Worm (Caenorhabditis elegans) whole organism, young adult: Measurements from ENCODE around the gene F33H12.7.
"Not testable (repeated sequence)": the region's sequence is repeated elsewhere in the genome, so short reads cannot be mapped to it uniquely, and the experiment has no call there.

ENCODE experiments used
- B0336.3 ChIP-seq: fragments of 200-800 bp; sonication (Bioruptor generic); IDR thresholded peaks from 2 replicates; pipeline ENCODE4 v1.3.6; 2022; ENCODE audit warnings: missing genetic modification characterization, missing compliant biosample characterization
- C17E4.6 ChIP-seq: fragments of 200-800 bp; sonication (Bioruptor generic); IDR thresholded peaks from 2 replicates; pipeline ENCODE4 v1.3.6; 2022; ENCODE audit warnings: missing genetic modification reagents, missing genetic modification characterization, missing compliant biosample characterization
- F33H1.4 ChIP-seq: fragments of 200-800 bp; sonication (Bioruptor generic); IDR thresholded peaks from 2 replicates; pipeline ENCODE4 v1.3.6; 2022; ENCODE audit warnings: missing genetic modification reagents, missing genetic modification characterization, missing compliant biosample characterization
- F55B11.4 ChIP-seq: sonication (generic microtip); optimal IDR thresholded peaks from 2 replicates; lab custom pipeline; 2016; ENCODE audit warnings: missing compliant biosample characterization, missing genetic modification characterization, borderline replicate concordance; ENCODE audit not compliant: insufficient read depth
- Y53F4B.3 ChIP-seq: fragments of 200-800 bp; sonication (Bioruptor generic); IDR thresholded peaks from 2 replicates; pipeline ENCODE4 v1.3.6; 2022; ENCODE audit warnings: missing genetic modification reagents, missing genetic modification characterization, missing compliant biosample characterization
- Y79H2A.3 ChIP-seq: fragments of 200-800 bp; sonication (Bioruptor generic); conservative IDR thresholded peaks from 2 replicates; pipeline ENCODE4 v1.3.6; 2022; ENCODE audit warnings: missing genetic modification reagents, missing genetic modification characterization, missing compliant biosample characterization
- ama-1 ChIP-seq, 3 experiments: fragments of 150-350 bp in 1 of 3; sonication (generic microtip) in 2 of 3; optimal IDR thresholded peaks; 2 replicates each; lab custom pipeline; 2014 to 2018; ENCODE audit warnings: missing biosample characterization in 2 of 3, missing genetic modification characterization in 2 of 3, missing genetic modification reagents in 2 of 3
- atf-7 ChIP-seq: sonication (generic microtip); optimal IDR thresholded peaks from 2 replicates; lab custom pipeline; 2017; ENCODE audit warnings: mild to moderate bottlenecking, missing genetic modification characterization, missing compliant biosample characterization
- cebp-1 ChIP-seq, 2 experiments: fragments of 200-800 bp in 1 of 2; sonication (Bioruptor generic) in 1 of 2; sonication (generic microtip) in 1 of 2; IDR thresholded peaks in 1 of 2; optimal IDR thresholded peaks in 1 of 2; 2 replicates each; pipeline versions ENCODE4 v1.3.6 to Lab custom; 2017 to 2022; ENCODE audit warnings: missing compliant biosample characterization in 2 of 2, missing genetic modification characterization in 2 of 2, mild to moderate bottlenecking in 1 of 2, missing genetic modification reagents in 1 of 2, moderate library complexity in 1 of 2
- cebp-2 ChIP-seq: fragments of 200-800 bp; sonication (Bioruptor generic); IDR thresholded peaks from 2 replicates; pipeline ENCODE4 v1.3.6; 2022; ENCODE audit warnings: missing genetic modification characterization, missing compliant biosample characterization
- ceh-100 ChIP-seq: fragments of 200-800 bp; sonication (Bioruptor generic); IDR thresholded peaks from 2 replicates; pipeline ENCODE4 v1.3.6; 2022; ENCODE audit warnings: missing genetic modification reagents, missing genetic modification characterization, missing compliant biosample characterization
- die-1 ChIP-seq: sonication (generic microtip); optimal IDR thresholded peaks from 2 replicates; lab custom pipeline; 2016; ENCODE audit warnings: missing genotype, mild to moderate bottlenecking, missing genetic modification characterization, missing compliant biosample characterization
- dox-1 ChIP-seq: fragments of 200-800 bp; sonication (Bioruptor generic); IDR thresholded peaks from 2 replicates; pipeline ENCODE4 v1.3.6; 2022; ENCODE audit warnings: missing genetic modification reagents, missing genetic modification characterization, missing compliant biosample characterization
- ets-4 ChIP-seq: fragments of 200-800 bp; sonication (Bioruptor generic); optimal IDR thresholded peaks from 2 replicates; lab custom pipeline; 2018; ENCODE audit warnings: mild to moderate bottlenecking, missing genetic modification characterization, missing compliant biosample characterization
- him-1 ChIP-seq: sonication (generic microtip); optimal IDR thresholded peaks from 2 replicates; lab custom pipeline; 2016; ENCODE audit warnings: missing genotype, missing genetic modification reagents, missing genetic modification characterization, missing compliant biosample characterization
- lin-35 ChIP-seq, 3 experiments: fragments of 150-350 bp in 2 of 3; sonication (generic microtip) in 1 of 3; optimal IDR thresholded peaks; 2 replicates each; lab custom pipeline; 2014 to 2018; ENCODE audit warnings: missing biosample characterization in 3 of 3, missing genetic modification characterization in 3 of 3, missing genetic modification reagents in 3 of 3
- lin-40 ChIP-seq: sonication (generic microtip); optimal IDR thresholded peaks from 2 replicates; lab custom pipeline; 2016; ENCODE audit warnings: missing genetic modification characterization, mild to moderate bottlenecking, missing compliant biosample characterization, missing genotype, missing genetic modification reagents
- lsy-27 ChIP-seq: sonication (generic microtip); optimal IDR thresholded peaks from 2 replicates; lab custom pipeline; 2017; ENCODE audit warnings: missing genetic modification characterization, mild to moderate bottlenecking, missing compliant biosample characterization, antibody characterized with exemption, missing genotype, borderline replicate concordance; ENCODE audit not compliant: insufficient read depth
- mxl-1 ChIP-seq: sonication (generic microtip); optimal IDR thresholded peaks from 2 replicates; lab custom pipeline; 2016; ENCODE audit warnings: missing genetic modification characterization, missing compliant biosample characterization
- nfya-1 ChIP-seq: sonication (generic microtip); optimal IDR thresholded peaks from 2 replicates; lab custom pipeline; 2017; ENCODE audit warnings: antibody characterized with exemption, missing compliant biosample characterization, missing genetic modification characterization, borderline replicate concordance; ENCODE audit not compliant: insufficient read depth
- nhr-80 ChIP-seq: sonication (generic microtip); optimal IDR thresholded peaks from 2 replicates; lab custom pipeline; 2016; ENCODE audit warnings: missing genetic modification characterization, missing compliant biosample characterization
- pbrm-1 ChIP-seq: fragments of 200-800 bp; sonication (Bioruptor generic); IDR thresholded peaks from 2 replicates; pipeline ENCODE4 v1.3.6; 2022; ENCODE audit warnings: missing genetic modification reagents, missing genetic modification characterization, missing compliant biosample characterization
- rec-8 ChIP-seq, 2 experiments: sonication (generic microtip); optimal IDR thresholded peaks; 2 replicates each; lab custom pipeline; 2016; ENCODE audit warnings: mild to moderate bottlenecking in 2 of 2, missing genetic modification characterization in 2 of 2, missing genetic modification reagents in 2 of 2, missing genotype in 2 of 2, missing biosample characterization in 1 of 2, missing compliant biosample characterization in 1 of 2, moderate library complexity in 1 of 2
- unc-130 ChIP-seq: sonication (generic microtip); optimal IDR thresholded peaks from 2 replicates; lab custom pipeline; 2016; ENCODE audit warnings: missing genetic modification reagents, missing genetic modification characterization, missing compliant biosample characterization
- zfh-2 ChIP-seq: fragments of 200-800 bp; sonication (Bioruptor generic); conservative IDR thresholded peaks from 2 replicates; pipeline ENCODE4 v1.3.6; 2022; ENCODE audit warnings: missing genetic modification reagents, missing genetic modification characterization, missing compliant biosample characterization
- ztf-18 ChIP-seq: sonication (generic microtip); optimal IDR thresholded peaks from 2 replicates; lab custom pipeline; 2016; ENCODE audit warnings: missing genotype, mild to moderate bottlenecking, missing genetic modification characterization, missing compliant biosample characterization
- ztf-25 ChIP-seq: fragments of 200-800 bp; sonication (Bioruptor generic); IDR thresholded peaks from 2 replicates; pipeline ENCODE4 v1.3.6; 2022; ENCODE audit warnings: missing genetic modification reagents, missing genetic modification characterization, missing compliant biosample characterization
- ztf-28 ChIP-seq: fragments of 200-800 bp; sonication (Bioruptor generic); IDR thresholded peaks from 2 replicates; pipeline ENCODE4 v1.3.6; 2022; ENCODE audit warnings: missing genetic modification reagents, missing genetic modification characterization, missing compliant biosample characterization
- ztf-6 ChIP-seq: fragments of 200-800 bp; sonication (Bioruptor generic); IDR thresholded peaks from 2 replicates; pipeline ENCODE4 v1.3.6; 2022; ENCODE audit warnings: missing genetic modification reagents, missing genetic modification characterization, missing compliant biosample characterization

F33H12.7 gene

DNA sequence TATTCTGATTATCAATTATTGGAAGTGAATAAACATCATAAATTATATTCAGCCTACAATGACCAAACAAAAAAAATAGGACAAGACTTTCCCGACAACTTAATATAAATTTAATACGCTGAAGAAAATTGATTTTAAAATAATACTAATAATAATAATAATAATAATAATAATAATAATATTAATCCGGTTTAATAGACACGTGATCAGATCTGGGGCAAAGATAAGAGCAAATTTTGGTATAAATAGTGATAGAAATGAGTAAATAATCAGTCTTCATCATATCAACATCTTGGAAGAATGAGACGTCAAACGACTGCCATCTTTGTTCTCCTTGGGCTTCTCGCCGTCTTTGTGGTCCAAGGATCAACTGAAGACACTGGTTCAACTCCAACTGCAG lies 32.4 kb upstream of the F33H12.7 start, which contains the start of gene msrp-6:
Gene msrp-6, plus strand, starts transcription at position 301 of the 400 bp plus-strand sequence.
- TF ChIP-seq lin-40 (tag; lab: Kevin White, UChicago); F33H1.4 (GFP tag; lab: Robert Waterston, UW); rec-8 (tag; optimal IDR thresholded peaks at IDR 0.05; lab: Kevin White, UChicago): not testable (repeated sequence)
- TF ChIP-seq, all 124 proteins: peak for 0; not testable (repeated sequence) for 124

ce11 chrII:2616634-2617033 lies 29.9 kb upstream of the F33H12.7 start, which contains the start of gene msrp-5:
msrp-5 (plus strand) TSS chrII:2616934.
- not testable (repeated sequence) for TF ChIP-seq ceh-100; die-1 (tag; lab: Kevin White, UChicago); cebp-2 (GFP tag; lab: Robert Waterston, UW)

DNA sequence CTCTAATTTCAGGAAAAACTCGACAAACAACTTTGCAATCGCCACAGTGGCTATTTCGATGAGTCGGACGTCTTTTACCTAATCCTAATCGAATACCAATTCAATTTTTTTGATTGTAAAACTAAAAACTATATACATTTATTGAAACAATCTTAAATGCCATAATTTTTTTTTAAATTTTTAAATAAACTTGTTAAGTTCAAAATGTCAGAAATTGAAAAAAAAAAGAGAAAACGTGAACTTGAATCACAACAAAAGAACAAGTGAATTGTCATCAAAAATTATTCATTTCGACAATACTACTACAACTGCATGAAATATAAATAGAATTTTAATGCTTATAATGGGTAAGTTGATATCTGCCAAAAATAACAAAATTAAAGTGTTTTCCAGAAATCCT lies 25.6 kb upstream of the F33H12.7 start, which contains the start of gene D2062.13:
Gene D2062.13, plus strand, starts transcription at position 301 of the 400 bp plus-strand sequence.
- not testable (repeated sequence) for TF ChIP-seq lin-35 (GFP tag; optimal IDR thresholded peaks at IDR 0.05; lab: Kevin White, UChicago); mxl-1; him-1 (tag; lab: Kevin White, UChicago)

ce11 chrII:2611009-2611408 lies 24.3 kb upstream of the F33H12.7 start:
- TF ChIP-seq ztf-6: no peak
- no peak for TF ChIP-seq C17E4.6 (GFP tag; lab: Robert Waterston, UW)
- no peak for TF ChIP-seq Y79H2A.3 (GFP tag; lab: Robert Waterston, UW)
- no peak for TF ChIP-seq F55B11.4
- no peak for TF ChIP-seq Y53F4B.3 (GFP tag; lab: Robert Waterston, UW)
- TF ChIP-seq ztf-28 (GFP tag; lab: Robert Waterston, UW): 0 out of 2 replicates have a peak, but pooled peaks have one; percentile 9

DNA sequence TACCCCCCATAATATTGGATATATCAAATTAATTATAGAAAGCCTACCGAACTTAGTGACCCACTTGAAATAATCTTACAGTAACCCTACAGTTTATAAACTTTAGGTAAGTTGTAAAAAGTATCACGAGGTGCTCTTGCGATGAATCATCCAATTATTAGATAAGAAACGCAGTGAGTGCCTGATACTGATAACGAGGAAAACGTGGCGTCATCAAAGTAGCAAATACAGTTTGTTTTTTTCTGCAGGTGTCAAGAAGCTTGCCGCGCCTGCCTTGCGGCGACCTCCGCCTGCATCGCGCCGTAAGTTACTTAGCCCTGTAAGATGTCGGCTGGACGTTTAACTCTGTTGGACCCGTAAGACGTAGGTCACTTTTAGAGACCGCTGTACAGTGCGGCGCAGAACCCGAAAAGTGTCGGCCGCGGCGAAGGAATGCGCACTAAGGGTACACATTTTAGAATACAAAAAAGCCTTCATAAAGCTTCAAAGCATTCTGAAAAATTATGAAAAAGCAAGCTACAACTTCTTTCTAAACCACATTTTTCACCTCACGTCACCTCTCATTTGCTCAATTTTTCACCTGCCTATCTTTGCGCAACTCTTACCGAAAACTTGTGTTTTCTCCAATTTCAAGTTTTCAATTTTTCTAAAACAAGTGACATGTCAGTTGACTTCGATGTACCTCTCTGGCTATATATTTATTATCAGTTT lies 23.6 kb upstream of the F33H12.7 start, which contains the start of gene sri-38:
Gene sri-38, plus strand, starts transcription at position 661 of the 711 bp plus-strand sequence.
- TF ChIP-seq die-1 (tag; lab: Kevin White, UChicago) (no peak), cebp-1 (GFP tag; IDR thresholded peaks at IDR 0.05; lab: Robert Waterston, UW) (no peak), cebp-1 (tag; optimal IDR thresholded peaks at IDR 0.05; lab: Kevin White, UChicago) (no peak), F33H1.4 (GFP tag; lab: Robert Waterston, UW) (no peak), atf-7 (tag; lab: Kevin White, UChicago) (peak; percentile 56), nhr-80 (tag; lab: Kevin White, UChicago) (peak; percentile 67), zfh-2 (GFP tag; lab: Robert Waterston, UW) (0 out of 2 replicates have a peak, but pooled peaks have one; percentile 54), unc-130 (GFP tag; lab: Kevin White, UChicago) (no peak), ztf-25 (GFP tag; lab: Robert Waterston, UW) (no peak), ama-1 (optimal IDR thresholded peaks at IDR 0.05; lab: Kevin White, UChicago) (no peak), ama-1 (GFP tag; optimal IDR thresholded peaks at IDR 0.05; lab: Kevin White, UChicago) (no peak), pbrm-1 (GFP tag; lab: Robert Waterston, UW) (no peak), ztf-18 (tag; lab: Kevin White, UChicago) (no peak), nfya-1 (tag; lab: Kevin White, UChicago) (no peak), ets-4 (GFP tag; lab: Kevin White, UChicago) (no peak), dox-1 (GFP tag; lab: Robert Waterston, UW) (peak; percentile 63; the same call in 1 of the 2 replicates), B0336.3 (GFP tag; lab: Robert Waterston, UW) (no peak), lsy-27 (tag; lab: Kevin White, UChicago) (no peak), C17E4.6 (GFP tag; lab: Robert Waterston, UW) (no peak)
- TF ChIP-seq, all 124 proteins: peak for 4
